Worm (Caenorhabditis elegans): Measurements from ENCODE around the gene K07H8.7.

The K07H8.7 gene

ce11 chrIV:8289505-8289579, 29.5 kb upstream of the K07H8.7 start, which contains the start of gene nucl-1:
Gene nucl-1 (minus strand): TSS chrIV:8289530.
- TF ChIP-seq gmeb-1 (tag; optimal IDR thresholded peaks at IDR 0.05) = no peak
- TF ChIP-seq egl-27 (tag; optimal IDR thresholded peaks at IDR 0.05) = no peak
- TF ChIP-seq nhr-23 (tag; optimal IDR thresholded peaks at IDR 0.05) = no peak
- TF ChIP-seq peb-1 (tag; optimal IDR thresholded peaks at IDR 0.05) = no peak
- TF ChIP-seq nhr-10 (tag; optimal IDR thresholded peaks at IDR 0.05) = no peak
- TF ChIP-seq sma-9 (GFP tag; optimal IDR thresholded peaks at IDR 0.05) = no peak
- no peak for TF ChIP-seq sma-9 (tag; optimal IDR thresholded peaks at IDR 0.05)
- TF ChIP-seq nhr-11 (tag; optimal IDR thresholded peaks at IDR 0.05) = no peak
- TF ChIP-seq zag-1 (tag; optimal IDR thresholded peaks at IDR 0.05) = no peak
- no peak for TF ChIP-seq fos-1 (tag; optimal IDR thresholded peaks at IDR 0.05)
- TF ChIP-seq unc-39 (tag; optimal IDR thresholded peaks at IDR 0.05) = no peak
- no peak for TF ChIP-seq lin-13 (GFP tag; optimal IDR thresholded peaks at IDR 0.05)
- no peak for TF ChIP-seq alr-1 (tag; optimal IDR thresholded peaks at IDR 0.05)
- no peak for TF ChIP-seq nhr-21 (tag; optimal IDR thresholded peaks at IDR 0.05)
- no peak for TF ChIP-seq ztf-1 (GFP tag; conservative IDR thresholded peaks at IDR 0.05)
- TF ChIP-seq F13H6.1 (tag; optimal IDR thresholded peaks at IDR 0.05) = no peak

- TF ChIP-seq unc-39 (tag; optimal IDR thresholded peaks at IDR 0.05) = no peak
- TF ChIP-seq nhr-129 (tag; optimal IDR thresholded peaks at IDR 0.05) = no peak
- no peak for TF ChIP-seq elt-3 (tag; optimal IDR thresholded peaks at IDR 0.05)
- no peak for TF ChIP-seq mdl-1 (tag; optimal IDR thresholded peaks at IDR 0.05)
- no peak for TF ChIP-seq gmeb-1 (tag; optimal IDR thresholded peaks at IDR 0.05)
- TF ChIP-seq zag-1 (tag; optimal IDR thresholded peaks at IDR 0.05) = no peak
- TF ChIP-seq nhr-21 (tag; optimal IDR thresholded peaks at IDR 0.05) = no peak
- TF ChIP-seq lin-39 (tag; optimal IDR thresholded peaks at IDR 0.05) = no peak
- TF ChIP-seq C34F6.9 (tag; optimal IDR thresholded peaks at IDR 0.05) = no peak
- TF ChIP-seq sem-4 (tag; optimal IDR thresholded peaks at IDR 0.05) = no peak
- TF ChIP-seq ceh-16 (tag; optimal IDR thresholded peaks at IDR 0.05) = no peak
- TF ChIP-seq skn-1 (tag; optimal IDR thresholded peaks at IDR 0.05) = no peak
- no peak for TF ChIP-seq dmd-4 (tag; optimal IDR thresholded peaks at IDR 0.05)
- no peak for TF ChIP-seq ztf-11 (tag; optimal IDR thresholded peaks at IDR 0.05)
- no peak for TF ChIP-seq Y55F3AM.14 (GFP tag; optimal IDR thresholded peaks at IDR 0.05)
These were observed 29.3 kb upstream of the K07H8.7 start for ce11 chrIV:8289105-8289504.

ce11 chrIV:8287287-8287686, 27.5 kb upstream of the K07H8.7 start:
- no peak for TF ChIP-seq lsy-2 (tag; optimal IDR thresholded peaks at IDR 0.05)
- no peak for TF ChIP-seq fos-1 (tag; optimal IDR thresholded peaks at IDR 0.05)
- no peak for TF ChIP-seq ceh-82 (tag; optimal IDR thresholded peaks at IDR 0.05)
- TF ChIP-seq nhr-21 (tag; optimal IDR thresholded peaks at IDR 0.05) = no peak
- no peak for TF ChIP-seq peb-1 (tag; optimal IDR thresholded peaks at IDR 0.05)
- no peak for TF ChIP-seq skn-1 (tag; optimal IDR thresholded peaks at IDR 0.05)
- no peak for TF ChIP-seq ZK546.5 (tag; optimal IDR thresholded peaks at IDR 0.05)
- no peak for TF ChIP-seq ama-1 (optimal IDR thresholded peaks at IDR 0.05)
- TF ChIP-seq F13H6.1 (tag; optimal IDR thresholded peaks at IDR 0.05) = no peak
- no peak for TF ChIP-seq Y55F3AM.14 (GFP tag; optimal IDR thresholded peaks at IDR 0.05)
- TF ChIP-seq mbf-1 (tag; optimal IDR thresholded peaks at IDR 0.05) = no peak
- no peak for TF ChIP-seq sem-4 (tag; optimal IDR thresholded peaks at IDR 0.05)
- TF ChIP-seq ceh-16 (tag; optimal IDR thresholded peaks at IDR 0.05) = no peak
- no peak for TF ChIP-seq blmp-1 (tag; optimal IDR thresholded peaks at IDR 0.05; ENCODE audit: insufficient read depth)
- TF ChIP-seq lin-39 (tag; optimal IDR thresholded peaks at IDR 0.05) = no peak
- no peak for TF ChIP-seq nhr-11 (tag; optimal IDR thresholded peaks at IDR 0.05)
- no peak for TF ChIP-seq nhr-25 (tag; optimal IDR thresholded peaks at IDR 0.05)
- no peak for TF ChIP-seq egl-27 (tag; optimal IDR thresholded peaks at IDR 0.05)

ce11 chrIV:8286352-8286751, 26.5 kb upstream of the K07H8.7 start, which contains the start of gene K07H8.9:
Gene K07H8.9 (minus strand): TSS chrIV:8286476.
- no peak for TF ChIP-seq nhr-129 (tag; optimal IDR thresholded peaks at IDR 0.05)
- no peak for TF ChIP-seq nhr-12 (tag; optimal IDR thresholded peaks at IDR 0.05)
- no peak for TF ChIP-seq snpc-4 (tag; optimal IDR thresholded peaks at IDR 0.05)

ce11 chrIV:8283214-8283613, 23.4 kb upstream of the K07H8.7 start:
- TF ChIP-seq unc-55 (GFP tag; optimal IDR thresholded peaks at IDR 0.05) (peak; percentile 63), alr-1 (tag; optimal IDR thresholded peaks at IDR 0.05) (no peak)

Measured in whole organism, L2 larva.